Fruit fly (Drosophila melanogaster) S2 (cell line): ENCODE results near the gene CG4004.
A peak's percentile ranks its signal among the peaks of the same experiment; 100 is the strongest.

Experiments
- CG8478 ChIP-seq: fragments of >200 bp; optimal IDR thresholded peaks from 2 replicates; lab custom pipeline; 2018
- CTCF ChIP-seq, 2 experiments: fragments of >200 bp; optimal IDR thresholded peaks; 2 replicates each; lab custom pipeline; 2018

dm6 chrX:12721111-12721869 is 22.7 kb upstream of the CG4004 start:
- TF ChIP-seq CG8478 (no peak), CTCF (optimal IDR thresholded peaks at IDR 0.05; lab: Kevin White, UChicago) (peak; percentile 65 to 66)
